Worm (Caenorhabditis elegans) whole organism, early embryonic: ENCODE measurements around the gene F59E12.15.

ENCODE experiments used
- B0310.2 ChIP-seq: sonication (generic microtip); optimal IDR thresholded peaks from 2 replicates; lab custom pipeline; 2016; ENCODE audit warnings: mild to moderate bottlenecking, missing genetic modification characterization, missing compliant biosample characterization
- F13C5.2 ChIP-seq: sonication (generic microtip); optimal IDR thresholded peaks from 2 replicates; lab custom pipeline; 2017; ENCODE audit warnings: mild to moderate bottlenecking, missing genetic modification characterization, inconsistent platforms, missing compliant biosample characterization
- ama-1 ChIP-seq: fragments of 150-350 bp; optimal IDR thresholded peaks from 2 replicates; lab custom pipeline; 2014
- ets-7 ChIP-seq: sonication (generic microtip); optimal IDR thresholded peaks from 2 replicates; lab custom pipeline; 2016; ENCODE audit warnings: missing genotype, missing genetic modification characterization, missing compliant biosample characterization
- flt-1 ChIP-seq: fragments of 200-800 bp; sonication (Bioruptor generic); IDR thresholded peaks from 2 replicates; pipeline ENCODE4 v1.3.6; 2022; ENCODE audit warnings: missing genetic modification characterization, missing compliant biosample characterization
- hmg-4 ChIP-seq: fragments of 200-800 bp; sonication (Bioruptor generic); optimal IDR thresholded peaks from 2 replicates; lab custom pipeline; 2018; ENCODE audit warnings: mild to moderate bottlenecking, missing genetic modification characterization, missing compliant biosample characterization
- hnd-1 ChIP-seq: sonication (generic microtip); optimal IDR thresholded peaks from 2 replicates; lab custom pipeline; 2016; ENCODE audit warnings: missing genetic modification characterization, missing compliant biosample characterization
- pes-1 ChIP-seq: fragments of 200-800 bp; sonication (Bioruptor generic); IDR thresholded peaks from 2 replicates; pipeline ENCODE4 v1.3.6; 2022; ENCODE audit warnings: missing genetic modification reagents, missing genetic modification characterization, missing compliant biosample characterization
- scrt-1 ChIP-seq: fragments of 200-800 bp; sonication (Bioruptor generic); IDR thresholded peaks from 2 replicates; pipeline ENCODE4 v1.3.6; 2022; ENCODE audit warnings: missing genetic modification characterization, missing compliant biosample characterization
- tbx-11 ChIP-seq: fragments of 200-800 bp; sonication (Bioruptor generic); IDR thresholded peaks from 2 replicates; pipeline ENCODE4 v1.3.6; 2022; ENCODE audit warnings: missing genetic modification characterization, missing compliant biosample characterization

DNA sequence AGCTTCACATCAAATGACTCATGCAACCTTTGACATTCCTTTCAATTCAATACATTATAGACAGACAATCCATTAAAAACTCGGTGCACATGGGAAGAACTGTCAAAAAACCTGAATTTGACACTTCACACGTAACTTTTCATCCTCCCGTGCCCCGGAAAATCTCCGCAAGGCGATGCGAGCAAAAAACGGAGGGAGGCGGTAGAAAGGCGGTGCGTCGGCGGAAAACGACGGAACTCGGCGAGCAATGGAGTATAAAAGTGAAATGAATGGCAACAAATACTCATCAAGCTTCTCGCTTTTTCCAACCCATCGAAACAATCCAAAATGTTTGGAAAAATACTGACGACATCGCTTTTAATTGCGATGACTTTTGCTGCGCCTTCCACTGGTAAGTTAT lies 50.1 kb downstream of the F59E12.15 start, which contains the start of gene T25E4.1:
- TF ChIP-seq ama-1 (lab: Kevin White, UChicago) (no peak), F13C5.2 (tag; lab: Kevin White, UChicago) (no peak), flt-1 (GFP tag; lab: Robert Waterston, UW) (no peak), hnd-1 (no peak), B0310.2 (tag; lab: Kevin White, UChicago) (no peak), tbx-11 (GFP tag; lab: Robert Waterston, UW) (no peak), scrt-1 (GFP tag; lab: Robert Waterston, UW) (no peak), pes-1 (no peak), ets-7 (tag; lab: Kevin White, UChicago) (no peak), hmg-4 (GFP tag; lab: Kevin White, UChicago) (no peak)
